Worm (Caenorhabditis elegans): ENCODE results near the gene F35F10.6.

DNA sequence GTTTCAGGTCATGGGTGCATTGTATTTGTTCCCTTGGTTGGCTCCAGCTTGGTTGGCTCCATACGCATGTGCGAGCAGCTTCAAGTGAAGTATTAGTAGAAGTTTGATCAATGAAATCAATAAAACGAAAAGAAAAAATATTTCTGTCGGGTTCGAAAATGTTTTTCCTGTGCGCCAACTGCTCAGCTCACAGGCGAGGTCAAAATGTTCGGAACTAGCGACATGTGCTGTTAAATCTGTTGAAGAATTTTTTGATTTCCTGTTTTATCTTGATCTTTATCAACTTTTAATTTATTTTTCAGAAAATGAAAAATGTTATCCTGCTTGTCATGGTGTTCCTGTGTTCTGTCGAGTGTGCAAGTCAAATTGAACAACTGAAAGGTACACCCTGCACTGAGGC, 7.6 kb downstream of the F35F10.6 start, which contains the start of gene T28A11.25:
- no peak for TF ChIP-seq fkh-10 (GFP tag; optimal IDR thresholded peaks at IDR 0.05)
- no peak for TF ChIP-seq ceh-2 (tag; optimal IDR thresholded peaks at IDR 0.05)
- no peak for TF ChIP-seq sdc-2 (tag; optimal IDR thresholded peaks at IDR 0.05)
- no peak for TF ChIP-seq ceh-6 (GFP tag; optimal IDR thresholded peaks at IDR 0.05)
- TF ChIP-seq ztf-16 (tag; optimal IDR thresholded peaks at IDR 0.05), result no peak
- no peak for TF ChIP-seq ceh-48 (tag; optimal IDR thresholded peaks at IDR 0.05)
- no peak for TF ChIP-seq nhr-11 (tag; optimal IDR thresholded peaks at IDR 0.05)
- no peak for TF ChIP-seq hlh-30 (tag; optimal IDR thresholded peaks at IDR 0.05; ENCODE audit: insufficient read depth)
